Fruit fly (Drosophila melanogaster) whole organism, embryonic: ENCODE results near the gene Ppt1.

Experiments used
- Asciz ChIP-seq: fragments of 200-800 bp; sonication (Bioruptor generic); optimal IDR thresholded peaks from 2 replicates; lab custom pipeline; 2017; ENCODE audit warnings: missing biosample characterization, mild to moderate bottlenecking, missing genetic modification characterization, missing genetic modification reagents
- CG10147 ChIP-seq: fragments of 200-800 bp; sonication (Bioruptor generic); optimal IDR thresholded peaks from 2 replicates; lab custom pipeline; 2019; ENCODE audit warnings: missing biosample characterization, mild to moderate bottlenecking, missing genetic modification characterization, moderate library complexity
- CG10267 ChIP-seq: fragments of 200-800 bp; sonication (Bioruptor generic); optimal IDR thresholded peaks from 2 replicates; lab custom pipeline; 2018; ENCODE audit warnings: missing biosample characterization, mild to moderate bottlenecking, missing genetic modification characterization, moderate library complexity
- CG10274 ChIP-seq: fragments of 200-800 bp; sonication (Bioruptor generic); optimal IDR thresholded peaks from 3 replicates; lab custom pipeline; 2017; ENCODE audit warnings: missing biosample characterization, mild to moderate bottlenecking, missing genetic modification characterization
- CG11560 ChIP-seq: fragments of 200-800 bp; sonication (Bioruptor generic); IDR thresholded peaks from 3 replicates; pipeline ENCODE4 v1.3.6; 2022; ENCODE audit warnings: missing biosample characterization, missing genetic modification characterization
- CG12299 ChIP-seq: fragments of 200-800 bp; sonication (Bioruptor generic); optimal IDR thresholded peaks from 2 replicates; lab custom pipeline; 2018; ENCODE audit warnings: missing biosample characterization, mild to moderate bottlenecking, missing genetic modification characterization
- CG13775 ChIP-seq: fragments of 200-800 bp; sonication (Bioruptor generic); optimal IDR thresholded peaks from 3 replicates; lab custom pipeline; 2017; ENCODE audit warnings: missing biosample characterization, mild to moderate bottlenecking, missing genetic modification characterization
- CG14441 ChIP-seq: fragments of 200-800 bp; sonication (Bioruptor generic); IDR thresholded peaks from 2 replicates; pipeline ENCODE4 v1.3.6; 2022; ENCODE audit warnings: missing biosample characterization, missing genetic modification characterization
- CG15514 ChIP-seq: fragments of 200-800 bp; sonication (Bioruptor generic); optimal IDR thresholded peaks from 3 replicates; lab custom pipeline; 2017; ENCODE audit warnings: missing biosample characterization, missing genetic modification characterization, mild to moderate bottlenecking, moderate library complexity, missing genetic modification reagents
- CG17385 ChIP-seq: fragments of 200-800 bp; sonication (Bioruptor generic); optimal IDR thresholded peaks from 3 replicates; lab custom pipeline; 2018; ENCODE audit warnings: missing biosample characterization, mild to moderate bottlenecking, missing genetic modification characterization
- CG17568 ChIP-seq: fragments of 200-800 bp; sonication (Bioruptor generic); optimal IDR thresholded peaks from 2 replicates; lab custom pipeline; 2018; ENCODE audit warnings: missing biosample characterization, mild to moderate bottlenecking, missing genetic modification characterization, moderate library complexity
- CG2129 ChIP-seq: fragments of 200-800 bp; sonication (Bioruptor generic); IDR thresholded peaks from 2 replicates; pipeline ENCODE4 v1.3.6; 2022; ENCODE audit warnings: missing biosample characterization, missing genetic modification characterization; ENCODE audit not compliant: partially characterized antibody
- CG3163 ChIP-seq: fragments of 200-800 bp; sonication (Bioruptor generic); optimal IDR thresholded peaks from 3 replicates; lab custom pipeline; 2016; ENCODE audit warnings: missing biosample characterization, missing genetic modification characterization
- CG4360 ChIP-seq: fragments of 200-800 bp; sonication (Bioruptor generic); IDR thresholded peaks from 2 replicates; pipeline ENCODE4 v1.3.6; 2022; ENCODE audit warnings: missing biosample characterization, missing genetic modification characterization
- CG4617 ChIP-seq: fragments of 200-800 bp; sonication (Bioruptor generic); optimal IDR thresholded peaks from 3 replicates; lab custom pipeline; 2016; ENCODE audit warnings: missing biosample characterization, missing genetic modification characterization, borderline replicate concordance
- CG7271 ChIP-seq: fragments of 200-800 bp; sonication (Bioruptor generic); optimal IDR thresholded peaks from 2 replicates; lab custom pipeline; 2018; ENCODE audit warnings: missing biosample characterization, mild to moderate bottlenecking, missing genetic modification characterization, moderate library complexity
- CG7786 ChIP-seq: fragments of 200-800 bp; sonication (Bioruptor generic); optimal IDR thresholded peaks from 2 replicates; lab custom pipeline; 2016; ENCODE audit warnings: missing biosample characterization, missing genetic modification characterization
- CG7839 ChIP-seq: fragments of 200-800 bp; sonication (Bioruptor generic); optimal IDR thresholded peaks from 3 replicates; lab custom pipeline; 2018; ENCODE audit warnings: missing biosample characterization, mild to moderate bottlenecking, missing genetic modification characterization, moderate library complexity
- CG8478 ChIP-seq: fragments of >200 bp; optimal IDR thresholded peaks from 2 replicates; lab custom pipeline; 2018
- CG9215 ChIP-seq: fragments of 200-800 bp; sonication (Bioruptor generic); IDR thresholded peaks from 2 replicates; pipeline ENCODE4 v1.3.6; 2022; ENCODE audit warnings: missing biosample characterization, missing genetic modification characterization
- CG9609 ChIP-seq: fragments of 200-800 bp; sonication (Bioruptor generic); optimal IDR thresholded peaks from 3 replicates; lab custom pipeline; 2016; ENCODE audit warnings: missing biosample characterization, missing genetic modification characterization
- CG9727 ChIP-seq: fragments of 200-800 bp; sonication (Bioruptor generic); optimal IDR thresholded peaks from 3 replicates; lab custom pipeline; 2017; ENCODE audit warnings: missing biosample characterization, mild to moderate bottlenecking, missing genetic modification characterization
- CTCF ChIP-seq: fragments of 200-800 bp; sonication (Bioruptor generic); optimal IDR thresholded peaks from 2 replicates; lab custom pipeline; 2017; ENCODE audit warnings: missing biosample characterization, mild to moderate bottlenecking, missing genetic modification characterization, moderate library complexity
- Chrac-16 ChIP-seq: fragments of 200-800 bp; sonication (Bioruptor generic); optimal IDR thresholded peaks from 3 replicates; lab custom pipeline; 2016; ENCODE audit warnings: missing biosample characterization, missing genetic modification characterization
- Dad ChIP-seq: fragments of 200-800 bp; sonication (Bioruptor generic); optimal IDR thresholded peaks from 3 replicates; lab custom pipeline; 2016; ENCODE audit warnings: missing biosample characterization, missing genetic modification characterization
- Dbx ChIP-seq: fragments of 200-800 bp; sonication (Bioruptor generic); IDR thresholded peaks from 3 replicates; pipeline ENCODE4 v1.3.6; 2022; ENCODE audit warnings: missing biosample characterization, missing genetic modification characterization
- Doc2 ChIP-seq: fragments of 200-800 bp; sonication (Bioruptor generic); IDR thresholded peaks from 2 replicates; pipeline ENCODE4 v1.3.6; 2022; ENCODE audit warnings: missing biosample characterization, missing genetic modification characterization
- Dp ChIP-seq: fragments of 200-800 bp; sonication (Bioruptor generic); optimal IDR thresholded peaks from 2 replicates; lab custom pipeline; 2018; ENCODE audit warnings: missing biosample characterization, mild to moderate bottlenecking, missing genetic modification characterization, moderate library complexity
- Ets65A ChIP-seq: fragments of 200-800 bp; sonication (Bioruptor generic); peaks from one replicate; lab custom pipeline; 2016; ENCODE audit warnings: missing biosample characterization, missing genetic modification characterization
- H15 ChIP-seq: fragments of 200-800 bp; sonication (Bioruptor generic); IDR thresholded peaks from 3 replicates; pipeline ENCODE4 v1.3.6; 2022; ENCODE audit warnings: missing biosample characterization, missing genetic modification characterization
- MESR4 ChIP-seq: fragments of 200-800 bp; sonication (Bioruptor generic); optimal IDR thresholded peaks from 2 replicates; lab custom pipeline; 2018; ENCODE audit warnings: missing biosample characterization, mild to moderate bottlenecking, missing genetic modification characterization, moderate library complexity
- Nf-YB ChIP-seq: fragments of 200-800 bp; sonication (Bioruptor generic); optimal IDR thresholded peaks from 3 replicates; lab custom pipeline; 2019; ENCODE audit warnings: missing biosample characterization, mild to moderate bottlenecking, missing genetic modification characterization, moderate library complexity
- YL-1 ChIP-seq: fragments of 200-800 bp; sonication (Bioruptor generic); optimal IDR thresholded peaks from 3 replicates; lab custom pipeline; 2017; ENCODE audit warnings: missing biosample characterization, mild to moderate bottlenecking, missing genetic modification characterization
- btn ChIP-seq: fragments of 200-800 bp; sonication (Bioruptor generic); optimal IDR thresholded peaks from 2 replicates; lab custom pipeline; 2016; ENCODE audit warnings: missing biosample characterization, missing genetic modification characterization
- ems ChIP-seq: fragments of 200-800 bp; sonication (Bioruptor generic); optimal IDR thresholded peaks from 3 replicates; lab custom pipeline; 2016; ENCODE audit warnings: missing biosample characterization, missing genetic modification characterization
- fd96Cb ChIP-seq: fragments of 200-800 bp; sonication (Bioruptor generic); optimal IDR thresholded peaks from 2 replicates; lab custom pipeline; 2018; ENCODE audit warnings: missing biosample characterization, mild to moderate bottlenecking, missing genetic modification characterization, moderate library complexity
- fru ChIP-seq: fragments of >200 bp; optimal IDR thresholded peaks from 2 replicates; lab custom pipeline; 2017
- fu2 ChIP-seq: fragments of 200-800 bp; sonication (Bioruptor generic); optimal IDR thresholded peaks from 2 replicates; lab custom pipeline; 2016; ENCODE audit warnings: missing biosample characterization, missing genetic modification characterization
- gce ChIP-seq: fragments of 200-800 bp; sonication (Bioruptor generic); IDR thresholded peaks from 3 replicates; pipeline ENCODE4 v1.3.6; 2022; ENCODE audit warnings: missing biosample characterization, missing genetic modification characterization
- gfzf ChIP-seq: fragments of 200-800 bp; sonication (Bioruptor generic); optimal IDR thresholded peaks from 2 replicates; lab custom pipeline; 2016; ENCODE audit warnings: missing biosample characterization, mild to moderate bottlenecking, missing genetic modification characterization, moderate library complexity
- hkb ChIP-seq, 2 experiments: fragments of 200-800 bp in 1 of 2; fragments of >200 bp in 1 of 2; sonication (Bioruptor generic) in 1 of 2; IDR thresholded peaks in 1 of 2; optimal IDR thresholded peaks in 1 of 2; 2 replicates each; pipeline versions ENCODE4 v1.3.6 to Lab custom; 2017 to 2022; ENCODE audit warnings: missing biosample characterization in 1 of 2, missing genetic modification characterization in 1 of 2
- insv ChIP-seq, 2 experiments: fragments of 200-800 bp; sonication (Bioruptor generic); optimal IDR thresholded peaks; 3 replicates each; lab custom pipeline; 2016 to 2018; ENCODE audit warnings: missing biosample characterization in 2 of 2, missing genetic modification characterization in 2 of 2
- org-1 ChIP-seq: fragments of 200-800 bp; sonication (Bioruptor generic); optimal IDR thresholded peaks from 2 replicates; lab custom pipeline; 2017; ENCODE audit warnings: missing biosample characterization, missing genetic modification characterization
- p53 ChIP-seq: fragments of 200-800 bp; sonication (Bioruptor generic); optimal IDR thresholded peaks from 2 replicates; lab custom pipeline; 2016; ENCODE audit warnings: missing biosample characterization, missing genetic modification characterization
- prd ChIP-seq, 3 experiments: fragments of >200 bp in 2 of 3; fragments of 200-800 bp in 1 of 3; sonication (Bioruptor generic) in 1 of 3; optimal IDR thresholded peaks in 2 of 3; IDR thresholded peaks in 1 of 3; 2 replicates in 2 of 3; 3 replicates in 1 of 3; pipeline versions ENCODE4 v1.3.6 to Lab custom; 2017 to 2022; ENCODE audit warnings: missing biosample characterization in 1 of 3, missing genetic modification characterization in 1 of 3
- run ChIP-seq: fragments of 200-800 bp; sonication (Bioruptor generic); optimal IDR thresholded peaks from 3 replicates; lab custom pipeline; 2018; ENCODE audit warnings: missing biosample characterization, mild to moderate bottlenecking, missing genetic modification characterization
- sd ChIP-seq: fragments of 200-800 bp; sonication (Bioruptor generic); optimal IDR thresholded peaks from 3 replicates; lab custom pipeline; 2018; ENCODE audit warnings: missing biosample characterization, mild to moderate bottlenecking, missing genetic modification characterization, moderate library complexity
- slou ChIP-seq: fragments of 200-800 bp; sonication (Bioruptor generic); optimal IDR thresholded peaks from 3 replicates; lab custom pipeline; 2016; ENCODE audit warnings: missing biosample characterization, missing genetic modification characterization
- unpg ChIP-seq: fragments of 200-800 bp; sonication (Bioruptor generic); optimal IDR thresholded peaks from 3 replicates; lab custom pipeline; 2018; ENCODE audit warnings: missing biosample characterization, mild to moderate bottlenecking, missing genetic modification characterization, moderate library complexity
- wdn ChIP-seq: fragments of 200-800 bp; sonication (Bioruptor generic); IDR thresholded peaks from 2 replicates; pipeline ENCODE4 v1.3.6; 2022; ENCODE audit warnings: missing biosample characterization, missing genetic modification characterization
- wek ChIP-seq: fragments of 200-800 bp; sonication (Bioruptor generic); optimal IDR thresholded peaks from 3 replicates; lab custom pipeline; 2018; ENCODE audit warnings: missing biosample characterization, mild to moderate bottlenecking, missing genetic modification characterization, moderate library complexity
- zfh1 ChIP-seq: fragments of 200-800 bp; sonication (Bioruptor generic); IDR thresholded peaks from 3 replicates; pipeline ENCODE4 v1.3.6; 2022; ENCODE audit warnings: missing biosample characterization, missing genetic modification characterization

The Ppt1 gene

DNA sequence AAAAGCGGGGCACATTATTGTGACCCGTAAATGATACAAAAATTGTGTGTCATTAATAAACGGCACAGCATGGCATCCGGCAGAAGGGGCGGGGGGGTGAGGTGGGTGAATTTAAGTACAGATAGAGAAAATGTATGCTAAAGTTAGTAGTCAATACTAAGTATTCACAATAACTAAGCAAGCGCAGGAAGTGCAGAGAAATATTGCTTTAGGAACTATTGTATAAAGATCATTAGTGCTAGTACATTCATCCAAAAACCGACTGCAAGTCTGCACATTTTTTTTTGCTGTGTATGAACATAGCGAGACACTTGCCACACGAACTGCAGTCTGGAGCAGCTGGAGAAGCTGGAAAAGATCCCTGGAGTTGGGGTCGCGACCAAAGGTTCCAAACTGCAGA is 20.6 kb downstream of the Ppt1 start (continued):
- TF ChIP-seq wek (GFP tag; lab: Kevin White, UChicago) (no peak), Dp (GFP tag; lab: Kevin White, UChicago) (no peak), CG9609 (no peak), prd (optimal IDR thresholded peaks at IDR 0.05; lab: Kevin White, UChicago) (no peak), prd (GFP tag; IDR thresholded peaks at IDR 0.05; lab: Robert Waterston, UW) (peak; percentile 42; the same call in 1 of the 3 replicates), CG7271 (tag; lab: Kevin White, UChicago) (no peak), CG7786 (GFP tag; lab: Kevin White, UChicago) (no peak), gce (GFP tag; lab: Robert Waterston, UW) (no peak), Dbx (no peak), CG10147 (no peak), Nf-YB (no peak), CG2129 (GFP tag; lab: Robert Waterston, UW) (no peak), sd (tag; lab: Kevin White, UChicago) (no peak), CG11560 (no peak), H15 (GFP tag; lab: Robert Waterston, UW) (no peak), CG7839 (tag; lab: Kevin White, UChicago) (no peak), run (no peak), CTCF (GFP tag; lab: Kevin White, UChicago) (no peak), Ets65A (GFP tag; lab: Kevin White, UChicago) (no peak), fd96Cb (tag; lab: Kevin White, UChicago) (peak; percentile 20), insv (GFP tag; optimal IDR thresholded peaks at IDR 0.05; lab: Kevin White, UChicago) (no peak), wdn (no peak), fu2 (GFP tag; lab: Kevin White, UChicago) (no peak), YL-1 (GFP tag; lab: Kevin White, UChicago) (no peak), Doc2 (GFP tag; lab: Robert Waterston, UW) (no peak), CG13775 (GFP tag; lab: Kevin White, UChicago) (no peak), p53 (GFP tag; lab: Kevin White, UChicago) (no peak), fru (lab: Kevin White, UChicago) (no peak), ems (GFP tag; lab: Kevin White, UChicago) (no peak), CG9215 (GFP tag; lab: Robert Waterston, UW) (no peak), org-1 (no peak), btn (no peak), Dad (GFP tag; lab: Kevin White, UChicago) (no peak), CG10274 (GFP tag; lab: Kevin White, UChicago) (no peak), unpg (GFP tag; lab: Kevin White, UChicago) (no peak), CG14441 (GFP tag; lab: Robert Waterston, UW) (no peak), CG3163 (no peak), Asciz (GFP tag; lab: Kevin White, UChicago) (no peak), CG17568 (no peak), gfzf (GFP tag; lab: Kevin White, UChicago) (no peak), CG8478 (no peak), CG15514 (GFP tag; lab: Kevin White, UChicago) (no peak), Chrac-16 (GFP tag; lab: Kevin White, UChicago) (no peak), hkb (optimal IDR thresholded peaks at IDR 0.05; lab: Kevin White, UChicago) (no peak), hkb (GFP tag; IDR thresholded peaks at IDR 0.05; lab: Robert Waterston, UW) (no peak), slou (GFP tag; lab: Kevin White, UChicago) (no peak), CG4617 (no peak), CG4360 (GFP tag; lab: Robert Waterston, UW) (no peak), MESR4 (GFP tag; lab: Kevin White, UChicago) (no peak), CG9727 (GFP tag; lab: Kevin White, UChicago) (peak; percentile 1), CG10267 (tag; lab: Kevin White, UChicago) (no peak), CG12299 (tag; lab: Kevin White, UChicago) (no peak), zfh1 (GFP tag; lab: Robert Waterston, UW) (peak; percentile 59; the same call in 2 of the 3 replicates), CG17385 (GFP tag; lab: Kevin White, UChicago) (no peak)
